Fruit fly (Drosophila melanogaster) whole organism: Measurements from ENCODE around the gene CG43739.

Source experiments
- pan ChIP-seq: fragments of >200 bp; optimal IDR thresholded peaks from 2 replicates; lab custom pipeline; 2017
- psq ChIP-seq: fragments of >200 bp; optimal IDR thresholded peaks from 2 replicates; lab custom pipeline; 2017
- usp ChIP-seq: fragments of >200 bp; optimal IDR thresholded peaks from 2 replicates; lab custom pipeline; 2017; ENCODE audit warnings: missing biosample characterization, missing genetic modification characterization, mixed read lengths

DNA sequence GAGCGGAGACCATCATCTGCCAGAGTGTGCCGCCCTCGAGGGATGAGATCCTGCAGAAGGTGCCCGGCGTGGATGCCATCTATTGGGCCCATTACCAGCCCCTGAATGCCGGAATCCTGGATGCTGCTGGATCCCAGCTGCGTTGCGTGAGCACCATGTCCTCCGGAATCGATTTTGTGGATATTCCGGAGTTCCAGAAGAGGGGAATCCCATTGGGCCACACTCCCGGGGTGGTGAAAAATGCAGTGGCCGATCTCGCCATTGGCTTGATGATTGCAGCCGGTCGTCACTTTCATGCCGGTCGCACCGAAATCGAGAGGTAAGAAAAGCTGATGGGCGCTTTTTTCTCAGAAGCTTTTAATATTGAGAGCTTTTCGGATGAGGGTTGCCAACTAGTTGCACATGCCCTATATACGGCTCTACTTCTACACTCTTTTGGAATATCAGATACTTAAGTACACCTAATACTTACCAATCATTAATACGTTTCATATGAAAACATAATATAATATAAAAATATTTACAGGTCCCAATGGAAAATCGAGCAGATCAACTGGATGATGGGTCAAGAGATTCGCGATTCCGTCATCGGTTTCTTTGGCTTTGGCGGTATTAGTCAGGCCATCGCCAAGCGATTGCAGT is 88.9 kb downstream of the CG43739 start:
- TF ChIP-seq usp (GFP tag; lab: Kevin White, UChicago) (no peak), psq (lab: Kevin White, UChicago) (no peak), pan (lab: Kevin White, UChicago) (no peak)
